Worm (Caenorhabditis elegans): ENCODE results near the gene R13A5.11.

DNA sequence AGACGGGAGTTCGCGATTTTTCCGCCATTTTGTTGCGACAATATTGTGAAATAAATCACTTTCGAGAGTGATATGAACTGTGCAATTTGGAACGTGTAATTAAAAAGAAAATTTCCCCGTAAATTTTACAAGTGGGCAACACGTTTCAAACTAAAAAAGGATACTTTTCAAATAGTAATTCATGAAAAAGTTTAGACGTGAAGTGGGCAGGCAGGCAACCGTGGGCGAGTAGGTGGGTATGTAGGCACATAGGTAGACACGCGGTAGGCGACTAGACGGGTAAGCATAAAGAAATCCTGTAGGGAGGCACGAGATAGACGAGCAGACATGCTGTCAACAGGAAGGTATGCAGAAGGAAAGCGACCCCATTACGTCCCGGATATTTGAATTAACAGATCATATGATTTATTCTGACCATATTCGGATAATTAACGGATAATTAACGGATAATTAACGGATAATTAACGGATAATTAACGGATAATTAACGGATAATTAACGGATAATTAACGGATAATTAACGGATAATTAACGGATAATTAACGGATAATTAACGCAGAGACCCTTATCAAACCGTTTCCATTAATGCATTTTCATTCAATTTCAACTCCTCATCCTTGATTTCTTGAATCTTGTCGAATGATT, at the start of gene R13A5.11:
- TF ChIP-seq ref-2 (tag; optimal IDR thresholded peaks at IDR 0.05) (no peak), ama-1 (optimal IDR thresholded peaks at IDR 0.05) (no peak), fkh-10 (GFP tag; optimal IDR thresholded peaks at IDR 0.05) (no peak), rnt-1 (tag; optimal IDR thresholded peaks at IDR 0.05) (no peak), ceh-22 (tag; optimal IDR thresholded peaks at IDR 0.05) (no peak)
